Comparison of ENCODE assay signal across 1 fruit fly cellular context in the genomic region with DNA sequence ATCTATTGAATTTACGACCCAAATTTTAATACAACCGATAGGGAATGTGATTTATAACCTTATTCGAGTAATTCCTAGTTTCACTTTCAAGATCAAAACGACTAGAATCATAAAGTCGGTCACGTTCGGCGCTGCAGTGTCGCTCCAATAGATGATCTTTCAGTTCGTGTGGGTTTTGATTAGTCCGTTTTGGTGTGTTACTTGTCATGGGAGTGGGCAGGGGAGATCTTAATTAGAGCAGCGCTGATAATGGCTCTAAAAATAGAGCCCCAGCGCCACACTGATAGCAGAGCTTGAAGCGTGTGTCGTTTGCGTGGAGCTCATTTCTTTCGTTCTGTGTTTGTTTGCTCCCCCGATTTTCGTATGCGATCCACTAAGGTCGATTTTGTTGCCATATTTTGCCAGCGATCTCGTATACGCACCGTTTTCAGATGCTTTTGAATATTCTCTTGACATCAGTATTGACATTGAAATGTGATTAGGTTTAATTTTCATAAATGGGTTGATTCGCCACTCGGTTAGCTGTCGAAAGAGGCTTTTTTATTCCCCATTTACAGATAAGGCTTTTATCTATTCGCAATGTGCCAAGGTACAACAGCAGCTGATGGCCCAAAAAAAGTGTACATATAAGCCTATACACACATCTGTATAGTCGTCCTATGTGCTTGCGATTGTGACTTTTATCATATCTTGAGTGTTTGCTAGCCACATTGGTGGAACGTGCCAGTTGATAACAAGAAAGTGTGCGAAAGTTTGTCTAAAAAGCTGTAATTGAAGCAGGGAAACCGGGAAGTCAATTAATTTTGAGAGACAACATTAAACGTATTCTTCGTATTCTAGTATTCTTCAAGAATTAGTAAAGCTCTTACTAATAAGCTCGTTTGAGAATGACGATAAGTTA.
TF ChIP-seq lines count a peak whose summit lies in the region.

No protein-coding gene starts in this region.

TF ChIP-seq in whole organism, embryonic, 481 proteins besides CTCF, POLR2A, EP300 and RAD21 (continued from another document):
- TF ChIP-seq phol (tag; optimal IDR thresholded peaks at IDR 0.05; lab: Kevin White, UChicago) = no peak
- TF ChIP-seq CG2678 (tag; optimal IDR thresholded peaks at IDR 0.05; lab: Kevin White, UChicago) = peak; percentile 21
- no peak for TF ChIP-seq CG4424 (GFP tag; optimal IDR thresholded peaks at IDR 0.05; lab: Kevin White, UChicago)
- 0 out of 4 replicates have a peak, but pooled peaks have one; percentile 66 for TF ChIP-seq chinmo (GFP tag; IDR thresholded peaks at IDR 0.05; lab: Robert Waterston, UW; ENCODE audit: partially characterized antibody)
- no peak for TF ChIP-seq Ptx1 (GFP tag; IDR thresholded peaks at IDR 0.05; lab: Robert Waterston, UW)
- peak; percentile 45 for TF ChIP-seq CG3163 (GFP tag; optimal IDR thresholded peaks at IDR 0.05; lab: Kevin White, UChicago)
- TF ChIP-seq Hmr (GFP tag; optimal IDR thresholded peaks at IDR 0.05; lab: Kevin White, UChicago) = peak; percentile 17
- no peak for TF ChIP-seq CG15696 (tag; optimal IDR thresholded peaks at IDR 0.05; lab: Kevin White, UChicago)
- TF ChIP-seq CG7987 (GFP tag; optimal IDR thresholded peaks at IDR 0.05; lab: Kevin White, UChicago) = peak; percentile 27
- TF ChIP-seq grn (GFP tag; optimal IDR thresholded peaks at IDR 0.05; lab: Kevin White, UChicago) = peak; percentile 70
- TF ChIP-seq dpn (GFP tag; optimal IDR thresholded peaks at IDR 0.05; lab: Kevin White, UChicago) = no peak
- TF ChIP-seq CG11456 (GFP tag; IDR thresholded peaks at IDR 0.05; lab: Robert Waterston, UW) = no peak
- peak; percentile 60 for TF ChIP-seq Blimp-1 (GFP tag; optimal IDR thresholded peaks at IDR 0.05; lab: Kevin White, UChicago)
- no peak for TF ChIP-seq maf-S (GFP tag; optimal IDR thresholded peaks at IDR 0.05; lab: Kevin White, UChicago)
- no peak for TF ChIP-seq CG7556 (GFP tag; optimal IDR thresholded peaks at IDR 0.05; lab: Kevin White, UChicago)
- no peak for TF ChIP-seq Abd-B (GFP tag; optimal IDR thresholded peaks at IDR 0.05; lab: Kevin White, UChicago)
- TF ChIP-seq aop (GFP tag; IDR thresholded peaks at IDR 0.05; lab: Robert Waterston, UW) = no peak
- TF ChIP-seq Max (GFP tag; optimal IDR thresholded peaks at IDR 0.05; lab: Kevin White, UChicago) = no peak
- TF ChIP-seq Vsx1 (GFP tag; optimal IDR thresholded peaks at IDR 0.05; lab: Kevin White, UChicago) = peak; percentile 24
- TF ChIP-seq Spps (tag; optimal IDR thresholded peaks at IDR 0.05; lab: Kevin White, UChicago) = no peak
- 0 out of 3 replicates have a peak, but pooled peaks have one; percentile 25 for TF ChIP-seq ken (GFP tag; IDR thresholded peaks at IDR 0.05; lab: Robert Waterston, UW)
- no peak for TF ChIP-seq NC2β (GFP tag; optimal IDR thresholded peaks at IDR 0.05; lab: Kevin White, UChicago)
- no peak for TF ChIP-seq CG11696 (GFP tag; IDR thresholded peaks at IDR 0.05; lab: Robert Waterston, UW)
- TF ChIP-seq CG34376 (GFP tag; optimal IDR thresholded peaks at IDR 0.05; lab: Kevin White, UChicago) = peak; percentile 76
- TF ChIP-seq GATAe (GFP tag; conservative IDR thresholded peaks at IDR 0.05; lab: Robert Waterston, UW) = peak; percentile 29
- TF ChIP-seq Hey (tag; optimal IDR thresholded peaks at IDR 0.05; lab: Kevin White, UChicago) = peak; percentile 4
- no peak for TF ChIP-seq Doc2 (GFP tag; IDR thresholded peaks at IDR 0.05; lab: Robert Waterston, UW)
- TF ChIP-seq ase (GFP tag; IDR thresholded peaks at IDR 0.05; lab: Robert Waterston, UW) = no peak
- TF ChIP-seq CG10274 (GFP tag; optimal IDR thresholded peaks at IDR 0.05; lab: Kevin White, UChicago) = no peak
- no peak for TF ChIP-seq lola (GFP tag; optimal IDR thresholded peaks at IDR 0.05; lab: Kevin White, UChicago)
- no peak for TF ChIP-seq CG14667 (GFP tag; IDR thresholded peaks at IDR 0.05; lab: Robert Waterston, UW)
- TF ChIP-seq pho (GFP tag; optimal IDR thresholded peaks at IDR 0.05; lab: Kevin White, UChicago) = no peak
- no peak for TF ChIP-seq CG32772 (GFP tag; IDR thresholded peaks at IDR 0.05; lab: Robert Waterston, UW)
- peak; percentile 72 for TF ChIP-seq exex (tag; optimal IDR thresholded peaks at IDR 0.05; lab: Kevin White, UChicago)
- no peak for TF ChIP-seq Meics (GFP tag; optimal IDR thresholded peaks at IDR 0.05; lab: Kevin White, UChicago)
